Fruit fly (Drosophila melanogaster) whole organism, embryonic: ENCODE results near the gene Datp.

Source experiments
- Asciz ChIP-seq: fragments of 200-800 bp; sonication (Bioruptor generic); optimal IDR thresholded peaks from 2 replicates; lab custom pipeline; 2017; ENCODE audit warnings: missing biosample characterization, mild to moderate bottlenecking, missing genetic modification characterization, missing genetic modification reagents
- BtbVII ChIP-seq: fragments of 200-800 bp; sonication (Bioruptor generic); optimal IDR thresholded peaks from 3 replicates; lab custom pipeline; 2017; ENCODE audit warnings: missing biosample characterization, mild to moderate bottlenecking, missing genetic modification characterization
- CG10274 ChIP-seq: fragments of 200-800 bp; sonication (Bioruptor generic); optimal IDR thresholded peaks from 3 replicates; lab custom pipeline; 2017; ENCODE audit warnings: missing biosample characterization, mild to moderate bottlenecking, missing genetic modification characterization
- CG10959 ChIP-seq: fragments of 200-800 bp; sonication (Bioruptor generic); IDR thresholded peaks from 2 replicates; pipeline ENCODE4 v1.3.6; 2022; ENCODE audit warnings: missing biosample characterization, missing genetic modification characterization
- CG11695 ChIP-seq: fragments of 200-800 bp; sonication (Bioruptor generic); IDR thresholded peaks from 3 replicates; pipeline ENCODE4 v1.3.6; 2022; ENCODE audit warnings: missing biosample characterization, missing genetic modification characterization
- CG12744 ChIP-seq: fragments of 200-800 bp; sonication (Bioruptor generic); optimal IDR thresholded peaks from 2 replicates; lab custom pipeline; 2016; ENCODE audit warnings: missing biosample characterization, missing genetic modification characterization
- CG13287 ChIP-seq: fragments of 200-800 bp; sonication (Bioruptor generic); IDR thresholded peaks from 2 replicates; pipeline ENCODE4 v1.3.6; 2022; ENCODE audit warnings: missing biosample characterization, missing genetic modification characterization; ENCODE audit not compliant: partially characterized antibody
- CG1603 ChIP-seq: fragments of 200-800 bp; sonication (Bioruptor generic); optimal IDR thresholded peaks from 2 replicates; lab custom pipeline; 2019; ENCODE audit warnings: missing biosample characterization, mild to moderate bottlenecking, missing genetic modification characterization, moderate library complexity
- CG17612 ChIP-seq: fragments of 200-800 bp; sonication (Bioruptor generic); IDR thresholded peaks from 2 replicates; pipeline ENCODE4 v1.3.6; 2022; ENCODE audit warnings: missing biosample characterization, missing genetic modification characterization
- CG17829 ChIP-seq: fragments of 200-800 bp; optimal IDR thresholded peaks from 2 replicates; lab custom pipeline; 2019; ENCODE audit warnings: missing biosample characterization, mild to moderate bottlenecking, missing genetic modification characterization, moderate library complexity
- CG2712 ChIP-seq: fragments of 200-800 bp; optimal IDR thresholded peaks from 3 replicates; lab custom pipeline; 2019; ENCODE audit warnings: missing biosample characterization, mild to moderate bottlenecking, missing genetic modification characterization, moderate library complexity
- CG42726 ChIP-seq: fragments of 200-800 bp; sonication (Bioruptor generic); IDR thresholded peaks from 2 replicates; pipeline ENCODE4 v1.3.6; 2022; ENCODE audit warnings: missing biosample characterization, missing genetic modification characterization; ENCODE audit not compliant: partially characterized antibody
- CG4854 ChIP-seq: fragments of 200-800 bp; sonication (Bioruptor generic); optimal IDR thresholded peaks from 2 replicates; lab custom pipeline; 2016; ENCODE audit warnings: missing biosample characterization, missing genetic modification characterization, inconsistent platforms
- CG6683 ChIP-seq: fragments of 200-800 bp; sonication (Bioruptor generic); optimal IDR thresholded peaks from 2 replicates; lab custom pipeline; 2017; ENCODE audit warnings: missing biosample characterization, mild to moderate bottlenecking, missing genetic modification characterization, missing genetic modification reagents
- CG6689 ChIP-seq: fragments of 200-800 bp; sonication (Bioruptor generic); IDR thresholded peaks from 2 replicates; pipeline ENCODE4 v1.3.6; 2022; ENCODE audit warnings: missing biosample characterization, missing genetic modification characterization
- CG6791 ChIP-seq: fragments of 200-800 bp; sonication (Bioruptor generic); IDR thresholded peaks from 3 replicates; pipeline ENCODE4 v1.3.6; 2022; ENCODE audit warnings: missing biosample characterization, missing genetic modification characterization; ENCODE audit not compliant: partially characterized antibody
- CG6854 ChIP-seq: fragments of 200-800 bp; sonication (Bioruptor generic); optimal IDR thresholded peaks from 3 replicates; lab custom pipeline; 2017; ENCODE audit warnings: missing biosample characterization, mild to moderate bottlenecking, missing genetic modification characterization
- CG8765 ChIP-seq: fragments of 200-800 bp; sonication (Bioruptor generic); IDR thresholded peaks from 2 replicates; pipeline ENCODE4 v1.3.6; 2022; ENCODE audit warnings: missing biosample characterization, missing genetic modification characterization
- CG9215 ChIP-seq: fragments of 200-800 bp; sonication (Bioruptor generic); IDR thresholded peaks from 2 replicates; pipeline ENCODE4 v1.3.6; 2022; ENCODE audit warnings: missing biosample characterization, missing genetic modification characterization
- CG9437 ChIP-seq: fragments of 200-800 bp; sonication (Bioruptor generic); optimal IDR thresholded peaks from 2 replicates; lab custom pipeline; 2018; ENCODE audit warnings: missing biosample characterization, mild to moderate bottlenecking, missing genetic modification characterization
- CG9932 ChIP-seq: fragments of 200-800 bp; sonication (Bioruptor generic); IDR thresholded peaks from 2 replicates; pipeline ENCODE4 v1.3.6; 2022; ENCODE audit warnings: missing biosample characterization, missing genetic modification characterization
- CTCF ChIP-seq: fragments of 200-800 bp; sonication (Bioruptor generic); optimal IDR thresholded peaks from 2 replicates; lab custom pipeline; 2017; ENCODE audit warnings: missing biosample characterization, mild to moderate bottlenecking, missing genetic modification characterization, moderate library complexity
- CrebB ChIP-seq: fragments of 200-800 bp; sonication (Bioruptor generic); optimal IDR thresholded peaks from 3 replicates; lab custom pipeline; 2018; ENCODE audit warnings: missing biosample characterization, mild to moderate bottlenecking, missing genetic modification characterization
- Dref ChIP-seq: fragments of 200-800 bp; sonication (Bioruptor generic); IDR thresholded peaks from 2 replicates; pipeline ENCODE4 v1.3.6; 2022; ENCODE audit warnings: missing biosample characterization, missing genetic modification characterization
- Ets65A ChIP-seq: fragments of 200-800 bp; sonication (Bioruptor generic); peaks from one replicate; lab custom pipeline; 2016; ENCODE audit warnings: missing biosample characterization, missing genetic modification characterization
- GATAe ChIP-seq: fragments of 200-800 bp; sonication (Bioruptor generic); conservative IDR thresholded peaks from 2 replicates; pipeline ENCODE4 v1.3.6; 2022; ENCODE audit warnings: missing biosample characterization, missing genetic modification characterization
- Gug ChIP-seq: fragments of 200-800 bp; sonication (Bioruptor generic); IDR thresholded peaks from 4 replicates; pipeline ENCODE4 v1.3.6; 2022; ENCODE audit warnings: missing biosample characterization, missing genetic modification characterization
- Hand ChIP-seq: fragments of 200-800 bp; sonication (Bioruptor generic); optimal IDR thresholded peaks from 2 replicates; lab custom pipeline; 2017; ENCODE audit warnings: mild to moderate bottlenecking, missing biosample characterization, missing genetic modification reagents, missing genetic modification characterization
- HmgZ ChIP-seq: fragments of 200-800 bp; sonication (Bioruptor generic); optimal IDR thresholded peaks from 2 replicates; lab custom pipeline; 2018; ENCODE audit warnings: missing biosample characterization, mild to moderate bottlenecking, missing genetic modification characterization
- Hmx ChIP-seq: fragments of 200-800 bp; sonication (Bioruptor generic); optimal IDR thresholded peaks from 2 replicates; lab custom pipeline; 2016; ENCODE audit warnings: missing biosample characterization, missing genetic modification characterization
- MBD-R2 ChIP-seq: fragments of 200-800 bp; sonication (Bioruptor generic); IDR thresholded peaks from 2 replicates; pipeline ENCODE4 v1.3.6; 2022; ENCODE audit warnings: missing biosample characterization, missing genetic modification characterization
- MESR4 ChIP-seq: fragments of 200-800 bp; sonication (Bioruptor generic); optimal IDR thresholded peaks from 2 replicates; lab custom pipeline; 2018; ENCODE audit warnings: missing biosample characterization, mild to moderate bottlenecking, missing genetic modification characterization, moderate library complexity
- MTF-1 ChIP-seq: fragments of 200-800 bp; sonication (Bioruptor generic); optimal IDR thresholded peaks from 2 replicates; lab custom pipeline; 2018; ENCODE audit warnings: missing biosample characterization, mild to moderate bottlenecking, missing genetic modification characterization, borderline replicate concordance
- Six4 ChIP-seq: fragments of 200-800 bp; sonication (Bioruptor generic); optimal IDR thresholded peaks from 2 replicates; lab custom pipeline; 2016; ENCODE audit warnings: missing biosample characterization, missing genetic modification characterization
- Sry-β ChIP-seq: fragments of 200-800 bp; sonication (Bioruptor generic); optimal IDR thresholded peaks from 2 replicates; lab custom pipeline; 2018; ENCODE audit warnings: missing biosample characterization, mild to moderate bottlenecking, missing genetic modification characterization, moderate library complexity
- Trl ChIP-seq, 3 experiments: fragments of >200 bp in 2 of 3; fragments of 200-800 bp in 1 of 3; sonication (Bioruptor generic) in 1 of 3; optimal IDR thresholded peaks; 2 replicates in 1 of 3; 3 replicates in 2 of 3; lab custom pipeline; 2016 to 2017; ENCODE audit warnings: missing biosample characterization in 1 of 3, missing genetic modification characterization in 1 of 3
- bab2 ChIP-seq: fragments of 200-800 bp; sonication (Bioruptor generic); optimal IDR thresholded peaks from 2 replicates; lab custom pipeline; 2016; ENCODE audit warnings: missing biosample characterization, missing genetic modification characterization
- bcd ChIP-seq: fragments of 200-800 bp; sonication (Bioruptor generic); optimal IDR thresholded peaks from 2 replicates; lab custom pipeline; 2017; ENCODE audit warnings: missing biosample characterization, mild to moderate bottlenecking, missing genetic modification characterization
- cg ChIP-seq: fragments of 200-800 bp; sonication (Bioruptor generic); optimal IDR thresholded peaks from 3 replicates; lab custom pipeline; 2019; ENCODE audit warnings: missing biosample characterization, mild to moderate bottlenecking, missing genetic modification characterization, moderate library complexity
- chif ChIP-seq, 2 experiments: fragments of 200-800 bp; sonication (Bioruptor generic); optimal IDR thresholded peaks; 3 replicates each; lab custom pipeline; 2016; ENCODE audit warnings: missing biosample characterization in 2 of 2, missing genetic modification characterization in 2 of 2
- chinmo ChIP-seq: fragments of 200-800 bp; sonication (Bioruptor generic); IDR thresholded peaks from 4 replicates; pipeline ENCODE4 v1.3.6; 2022; ENCODE audit warnings: missing biosample characterization, missing genetic modification characterization; ENCODE audit not compliant: partially characterized antibody
- ci ChIP-seq: fragments of 200-800 bp; sonication (Bioruptor generic); IDR thresholded peaks from 3 replicates; pipeline ENCODE4 v1.3.6; 2022; ENCODE audit warnings: missing biosample characterization, missing genetic modification characterization
- gem ChIP-seq: fragments of 200-800 bp; sonication (Bioruptor generic); optimal IDR thresholded peaks from 2 replicates; lab custom pipeline; 2019; ENCODE audit warnings: missing biosample characterization, mild to moderate bottlenecking, missing genetic modification characterization, moderate library complexity
- h ChIP-seq: fragments of >200 bp; optimal IDR thresholded peaks from 2 replicates; lab custom pipeline; 2017
- hth ChIP-seq: fragments of >200 bp; optimal IDR thresholded peaks from 2 replicates; lab custom pipeline; 2017; ENCODE audit warnings: inconsistent platforms
- ken ChIP-seq: fragments of 200-800 bp; sonication (Bioruptor generic); IDR thresholded peaks from 3 replicates; pipeline ENCODE4 v1.3.6; 2022; ENCODE audit warnings: missing biosample characterization, missing genetic modification characterization
- nau ChIP-seq: fragments of 200-800 bp; sonication (Bioruptor generic); optimal IDR thresholded peaks from 3 replicates; lab custom pipeline; 2017; ENCODE audit warnings: missing biosample characterization, mild to moderate bottlenecking, missing genetic modification characterization, missing genetic modification reagents
- pzg ChIP-seq: fragments of 200-800 bp; sonication (Bioruptor generic); optimal IDR thresholded peaks from 3 replicates; lab custom pipeline; 2018; ENCODE audit warnings: missing biosample characterization, mild to moderate bottlenecking, missing genetic modification characterization, moderate library complexity
- sens ChIP-seq: fragments of 200-800 bp; sonication (Bioruptor generic); peaks from one replicate; lab custom pipeline; 2016; ENCODE audit warnings: missing biosample characterization, missing genetic modification characterization
- shn ChIP-seq: fragments of 200-800 bp; sonication (Bioruptor generic); optimal IDR thresholded peaks from 3 replicates; lab custom pipeline; 2016; ENCODE audit warnings: missing biosample characterization, missing genetic modification characterization
- sna ChIP-seq: fragments of 200-800 bp; sonication (Bioruptor generic); IDR thresholded peaks from 2 replicates; pipeline ENCODE4 v1.3.6; 2022; ENCODE audit warnings: missing biosample characterization, missing genetic modification characterization; ENCODE audit not compliant: partially characterized antibody
- twi ChIP-seq: fragments of 200-800 bp; optimal IDR thresholded peaks from 2 replicates; lab custom pipeline; 2019; ENCODE audit warnings: missing biosample characterization, mild to moderate bottlenecking, missing genetic modification characterization, moderate library complexity

The Datp gene

DNA sequence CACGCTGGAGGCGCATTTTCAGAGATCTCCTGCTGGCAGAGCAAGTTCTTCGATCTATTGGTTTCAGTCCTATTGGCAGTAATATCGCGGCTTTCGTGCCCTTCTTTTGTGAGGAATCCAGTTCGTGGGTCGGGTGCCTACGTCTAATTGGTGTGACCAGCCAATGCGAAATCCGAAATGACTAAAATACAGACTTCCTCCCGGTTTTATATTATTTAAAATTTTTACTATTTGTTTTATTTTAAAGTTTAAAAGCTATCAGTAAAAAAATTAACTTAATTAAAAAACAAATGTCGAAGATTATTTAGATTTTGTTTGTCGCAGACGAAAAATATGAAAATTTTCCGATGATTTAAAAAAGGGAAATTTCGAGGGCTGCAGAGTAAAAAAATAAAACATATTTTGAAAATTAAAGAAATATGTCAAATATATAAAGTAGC lies 25.0 kb upstream of the Datp start, which contains the start of gene CG5850 (continued):
- no peak for TF ChIP-seq Sry-β
- TF ChIP-seq ken (GFP tag; lab: Robert Waterston, UW) = no peak; the same call in 2 of the 3 replicates
- TF ChIP-seq CG9932 (GFP tag; lab: Robert Waterston, UW) = no peak
- TF ChIP-seq CG9437 = peak; percentile 30
- TF ChIP-seq pzg (GFP tag; lab: Kevin White, UChicago) = peak; percentile 29
- TF ChIP-seq CG42726 (GFP tag; lab: Robert Waterston, UW) = no peak
- TF ChIP-seq cg (GFP tag; lab: Kevin White, UChicago) = no peak
- TF ChIP-seq shn (GFP tag; lab: Kevin White, UChicago) = no peak
- TF ChIP-seq CG6791 (GFP tag; lab: Robert Waterston, UW) = no peak
- TF ChIP-seq Six4 (GFP tag; lab: Kevin White, UChicago) = no peak
- TF ChIP-seq Ets65A (GFP tag; lab: Kevin White, UChicago) = no peak
- TF ChIP-seq CG12744 = no peak
- no peak for TF ChIP-seq CrebB (tag; lab: Kevin White, UChicago)
- no peak for TF ChIP-seq h (lab: Kevin White, UChicago)
- TF ChIP-seq Hmx (GFP tag; lab: Kevin White, UChicago) = no peak
- TF ChIP-seq CG6854 = no peak
- TF ChIP-seq CG6683 (GFP tag; lab: Kevin White, UChicago) = no peak
- TF ChIP-seq bcd (GFP tag; lab: Kevin White, UChicago) = no peak
- peak; percentile 25 for TF ChIP-seq sens (GFP tag; lab: Kevin White, UChicago)
- no peak for TF ChIP-seq CG10959 (GFP tag; lab: Robert Waterston, UW)
- TF ChIP-seq bab2 (GFP tag; lab: Kevin White, UChicago) = no peak
- TF ChIP-seq CG4854 (GFP tag; lab: Kevin White, UChicago) = no peak
- no peak for TF ChIP-seq BtbVII (GFP tag; lab: Kevin White, UChicago)
- no peak for TF ChIP-seq chinmo (GFP tag; lab: Robert Waterston, UW)
- no peak for TF ChIP-seq CG11695
- no peak for TF ChIP-seq CG8765 (GFP tag; lab: Robert Waterston, UW)
- no peak for TF ChIP-seq CG9215
- no peak for TF ChIP-seq ci (GFP tag; lab: Robert Waterston, UW)
- peak; percentile 53 for TF ChIP-seq gem (tag; lab: Kevin White, UChicago)
- no peak for TF ChIP-seq chif (GFP tag; optimal IDR thresholded peaks at IDR 0.05; lab: Kevin White, UChicago)
- TF ChIP-seq Dref = no peak
- TF ChIP-seq MTF-1 = no peak
- no peak for TF ChIP-seq hth (lab: Kevin White, UChicago)
- no peak for TF ChIP-seq HmgZ
- TF ChIP-seq MBD-R2 (GFP tag; lab: Robert Waterston, UW) = peak; percentile 52
- no peak for TF ChIP-seq CG1603 (tag; lab: Kevin White, UChicago)
- TF ChIP-seq CG17612 (GFP tag; lab: Robert Waterston, UW) = no peak
- no peak for TF ChIP-seq Asciz
- TF ChIP-seq CG6689 (GFP tag; lab: Robert Waterston, UW) = no peak
- peak; percentile 45 for TF ChIP-seq CG13287 (GFP tag; lab: Robert Waterston, UW)
- TF ChIP-seq CTCF = no peak
- no peak for TF ChIP-seq nau (GFP tag; lab: Kevin White, UChicago)
- no peak for TF ChIP-seq GATAe (GFP tag; lab: Robert Waterston, UW)
- TF ChIP-seq Hand (GFP tag; lab: Kevin White, UChicago) = no peak
- no peak for TF ChIP-seq CG10274 (GFP tag; lab: Kevin White, UChicago)
- 0 out of 2 replicates have a peak, but pooled peaks have one; percentile 33 for TF ChIP-seq sna (GFP tag; lab: Robert Waterston, UW)
- peak; percentile 84 for TF ChIP-seq MESR4
- TF ChIP-seq twi = no peak
- TF ChIP-seq Trl (optimal IDR thresholded peaks at IDR 0.05; lab: Kevin White, UChicago) = no peak
- TF ChIP-seq Trl (GFP tag; optimal IDR thresholded peaks at IDR 0.05; lab: Kevin White, UChicago) = no peak
- peak; percentile 33 for TF ChIP-seq CG17829 (tag; lab: Kevin White, UChicago)
- peak; percentile 44 for TF ChIP-seq CG2712 (tag; lab: Kevin White, UChicago)
- no peak for TF ChIP-seq Gug (GFP tag; lab: Robert Waterston, UW)
